Fruit fly (Drosophila melanogaster): Measurements from ENCODE around the gene Icmt.

Gene Icmt

DNA sequence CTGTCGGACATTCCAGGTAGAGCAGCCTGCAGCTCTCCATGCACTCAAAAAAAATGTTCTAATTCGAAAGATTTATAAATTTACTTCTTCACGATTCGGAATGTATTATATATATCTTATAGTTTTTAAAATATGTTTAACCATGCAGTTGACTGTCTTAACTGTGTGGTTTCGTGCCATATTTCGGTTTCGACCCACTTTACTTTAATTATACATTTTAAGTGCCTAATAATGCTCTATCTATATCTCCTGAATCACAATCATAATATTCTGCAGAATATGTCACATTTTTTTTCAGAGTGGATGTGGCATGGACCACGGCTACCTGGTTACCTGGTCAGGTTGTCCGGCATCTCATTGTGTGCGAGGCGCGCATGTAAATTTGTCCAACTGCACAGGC is 31.6 kb downstream of the Icmt start (continued):
- TF ChIP-seq al (GFP tag; IDR thresholded peaks at IDR 0.05), result no peak
- no peak for TF ChIP-seq CG4282 (GFP tag; optimal IDR thresholded peaks at IDR 0.05)
- no peak for TF ChIP-seq CG6689 (GFP tag; IDR thresholded peaks at IDR 0.05)
- TF ChIP-seq croc (GFP tag; conservative IDR thresholded peaks at IDR 0.05), result no peak
- TF ChIP-seq CG8388 (GFP tag; optimal IDR thresholded peaks at IDR 0.05), result no peak
- TF ChIP-seq her (GFP tag; optimal IDR thresholded peaks at IDR 0.05), result no peak
- TF ChIP-seq CG1647 (GFP tag; optimal IDR thresholded peaks at IDR 0.05), result no peak
- no peak for TF ChIP-seq Hr39 (optimal IDR thresholded peaks at IDR 0.05)
- no peak for TF ChIP-seq CG2889 (GFP tag; IDR thresholded peaks at IDR 0.05)
- TF ChIP-seq toy (GFP tag; IDR thresholded peaks at IDR 0.05), result no peak
- no peak for TF ChIP-seq CG10565 (GFP tag; optimal IDR thresholded peaks at IDR 0.05)
- no peak for TF ChIP-seq Dp (GFP tag; optimal IDR thresholded peaks at IDR 0.05)
- no peak for TF ChIP-seq cg (GFP tag; optimal IDR thresholded peaks at IDR 0.05)
- no peak for TF ChIP-seq fd3F (GFP tag; optimal IDR thresholded peaks at IDR 0.05)
- TF ChIP-seq gro (GFP tag; optimal IDR thresholded peaks at IDR 0.05), result no peak
- TF ChIP-seq CG6175 (GFP tag; IDR thresholded peaks at IDR 0.05), result no peak
- no peak for TF ChIP-seq CG7987 (GFP tag; optimal IDR thresholded peaks at IDR 0.05)
- TF ChIP-seq nmo (GFP tag; optimal IDR thresholded peaks at IDR 0.05), result peak; percentile 30
- TF ChIP-seq jigr1 (GFP tag; IDR thresholded peaks at IDR 0.05), result no peak
- TF ChIP-seq nerfin-2 (GFP tag; IDR thresholded peaks at IDR 0.05; ENCODE audit: partially characterized antibody), result no peak
- TF ChIP-seq dati (GFP tag; IDR thresholded peaks at IDR 0.05), result no peak
- no peak for TF ChIP-seq CG16815 (GFP tag; optimal IDR thresholded peaks at IDR 0.05)
- TF ChIP-seq Bgb (GFP tag; IDR thresholded peaks at IDR 0.05; ENCODE audit: partially characterized antibody), result no peak
- no peak for TF ChIP-seq Ets65A (GFP tag)
- no peak for TF ChIP-seq hb (GFP tag; IDR thresholded peaks at IDR 0.05; ENCODE audit: partially characterized antibody)
- no peak for TF ChIP-seq stc (GFP tag; IDR thresholded peaks at IDR 0.05)
- no peak for TF ChIP-seq CG8089 (GFP tag; optimal IDR thresholded peaks at IDR 0.05)
- no peak for TF ChIP-seq CG5180 (GFP tag; optimal IDR thresholded peaks at IDR 0.05)
- TF ChIP-seq Sry-δ (GFP tag; optimal IDR thresholded peaks at IDR 0.05), result no peak
- TF ChIP-seq caup (GFP tag; optimal IDR thresholded peaks at IDR 0.05; ENCODE audit: severe bottlenecking), result no peak
- no peak for TF ChIP-seq D (optimal IDR thresholded peaks at IDR 0.05)
- peak; percentile 4 for TF ChIP-seq D (GFP tag; optimal IDR thresholded peaks at IDR 0.05)
- no peak for TF ChIP-seq bcd (GFP tag; optimal IDR thresholded peaks at IDR 0.05)
- no peak for TF ChIP-seq gfzf (GFP tag; optimal IDR thresholded peaks at IDR 0.05)
- peak; percentile 35 for TF ChIP-seq CG17829 (tag; optimal IDR thresholded peaks at IDR 0.05)
- TF ChIP-seq E2f1 (GFP tag; IDR thresholded peaks at IDR 0.05), result no peak
- TF ChIP-seq eve (GFP tag; optimal IDR thresholded peaks at IDR 0.05), result no peak
- no peak for TF ChIP-seq CG6254 (GFP tag; optimal IDR thresholded peaks at IDR 0.05)
- TF ChIP-seq Meics (GFP tag; optimal IDR thresholded peaks at IDR 0.05), result no peak
- TF ChIP-seq CG9727 (GFP tag; optimal IDR thresholded peaks at IDR 0.05), result peak; percentile 70
- no peak for TF ChIP-seq peb (GFP tag; IDR thresholded peaks at IDR 0.05)
- TF ChIP-seq CG15269 (tag; optimal IDR thresholded peaks at IDR 0.05), result no peak
- TF ChIP-seq CG4328 (GFP tag; optimal IDR thresholded peaks at IDR 0.05), result no peak
- TF ChIP-seq slou (GFP tag; optimal IDR thresholded peaks at IDR 0.05), result no peak
- TF ChIP-seq ci (GFP tag; IDR thresholded peaks at IDR 0.05), result no peak
- TF ChIP-seq wek (GFP tag; optimal IDR thresholded peaks at IDR 0.05), result no peak
- TF ChIP-seq grau (tag; optimal IDR thresholded peaks at IDR 0.05), result peak; percentile 1
- TF ChIP-seq Dek (tag; optimal IDR thresholded peaks at IDR 0.05), result no peak
- no peak for TF ChIP-seq CG14050 (GFP tag; IDR thresholded peaks at IDR 0.05)
- peak in 1 of 3 experiments; percentile 54 for TF ChIP-seq lola (GFP tag; optimal IDR thresholded peaks at IDR 0.05)
- no peak for TF ChIP-seq Aef1 (GFP tag; IDR thresholded peaks at IDR 0.05)
- no peak for TF ChIP-seq sob (GFP tag; IDR thresholded peaks at IDR 0.05)

All from whole organism, embryonic.